Worm (Caenorhabditis elegans): ENCODE data around the gene F46F5.5.

ce11 chrII:812917-813316 lies at the start of gene F46F5.5:
- TF ChIP-seq him-1 (tag; optimal IDR thresholded peaks at IDR 0.05), result no peak
- TF ChIP-seq W03F9.2 (tag; optimal IDR thresholded peaks at IDR 0.05), result no peak
- no peak for TF ChIP-seq dao-5 (tag; optimal IDR thresholded peaks at IDR 0.05)

Measured in whole organism, L4/young adult.